Worm (Caenorhabditis elegans): ENCODE results near the gene R06F6.8.

- TF ChIP-seq snpc-4 (tag; optimal IDR thresholded peaks at IDR 0.05) (no peak), sptf-1 (tag; optimal IDR thresholded peaks at IDR 0.05) (no peak), nhr-12 (tag; optimal IDR thresholded peaks at IDR 0.05) (no peak), blmp-1 (tag; optimal IDR thresholded peaks at IDR 0.05) (no peak), unc-62 (GFP tag; optimal IDR thresholded peaks at IDR 0.05) (no peak), nhr-237 (tag; optimal IDR thresholded peaks at IDR 0.05) (no peak), nhr-76 (tag; optimal IDR thresholded peaks at IDR 0.05) (no peak), elt-1 (tag; optimal IDR thresholded peaks at IDR 0.05; ENCODE audit: borderline replicate concordance, insufficient read depth) (no peak)
Measured at ce11 chrII:10820679-10821078, 901 bp upstream of the R06F6.8 start, which contains the start of gene ech-4.

Data from whole organism, mixed stage, embryonic.